Worm (Caenorhabditis elegans) whole organism, L1 larva: ENCODE data around the gene T02B11.9.

Experiments
- C34B4.2 ChIP-seq: sonication (generic microtip); optimal IDR thresholded peaks from 2 replicates; lab custom pipeline; 2017; ENCODE audit warnings: mild to moderate bottlenecking, missing genetic modification characterization, missing compliant biosample characterization
- F16B12.6 ChIP-seq: fragments of 150-350 bp; optimal IDR thresholded peaks from 2 replicates; lab custom pipeline; 2014; ENCODE audit warnings: missing biosample characterization, missing genetic modification characterization
- alr-1 ChIP-seq: fragments of 200-800 bp; sonication (Bioruptor generic); optimal IDR thresholded peaks from 2 replicates; lab custom pipeline; 2018; ENCODE audit warnings: borderline replicate concordance, mild to moderate bottlenecking, missing genetic modification characterization, missing compliant biosample characterization
- aly-2 ChIP-seq: fragments of 150-350 bp; optimal IDR thresholded peaks from 2 replicates; lab custom pipeline; 2014; ENCODE audit warnings: missing biosample characterization, missing genetic modification characterization
- ama-1 ChIP-seq: fragments of 150-350 bp; optimal IDR thresholded peaks from 2 replicates; lab custom pipeline; 2014
- ceh-8 ChIP-seq: fragments of 200-800 bp; sonication (Bioruptor generic); optimal IDR thresholded peaks from 2 replicates; lab custom pipeline; 2018; ENCODE audit warnings: mild to moderate bottlenecking, missing genetic modification characterization, moderate library complexity, missing compliant biosample characterization
- ceh-82 ChIP-seq, 3 experiments: fragments of 150-350 bp in 1 of 3; sonication (generic microtip) in 2 of 3; optimal IDR thresholded peaks; 2 replicates each; lab custom pipeline; 2014 to 2017; ENCODE audit warnings: missing biosample characterization in 3 of 3, missing genetic modification characterization in 3 of 3
- ceh-88 ChIP-seq: fragments of 200-800 bp; sonication (Bioruptor generic); IDR thresholded peaks from 2 replicates; pipeline ENCODE4 v1.3.6; 2022; ENCODE audit warnings: missing genetic modification characterization, missing compliant biosample characterization
- ces-1 ChIP-seq: fragments of 150-350 bp; optimal IDR thresholded peaks from 2 replicates; lab custom pipeline; 2014; ENCODE audit warnings: missing biosample characterization, missing genetic modification reagents, missing genetic modification characterization
- dpl-1 ChIP-seq, 3 experiments: fragments of 150-350 bp in 2 of 3; sonication (generic microtip) in 1 of 3; optimal IDR thresholded peaks; 2 replicates each; lab custom pipeline; 2014 to 2017; ENCODE audit warnings: missing biosample characterization in 3 of 3, missing genetic modification characterization in 3 of 3, missing genetic modification reagents in 3 of 3
- efl-1 ChIP-seq, 4 experiments: fragments of 150-350 bp; optimal IDR thresholded peaks in 3 of 4; peaks in 1 of 4; 1 replicate in 1 of 4; 2 replicates in 3 of 4; lab custom pipeline; 2014; ENCODE audit warnings: missing biosample characterization in 2 of 4, missing genetic modification characterization in 2 of 4, missing genetic modification reagents in 2 of 4
- efl-3 ChIP-seq: fragments of 200-800 bp; sonication (Bioruptor generic); optimal IDR thresholded peaks from 2 replicates; lab custom pipeline; 2018; ENCODE audit warnings: mild to moderate bottlenecking, missing genetic modification characterization, missing compliant biosample characterization
- egl-13 ChIP-seq: sonication (generic microtip); optimal IDR thresholded peaks from 2 replicates; lab custom pipeline; 2016; ENCODE audit warnings: missing genotype, missing genetic modification reagents, missing genetic modification characterization, missing compliant biosample characterization
- egl-27 ChIP-seq, 2 experiments: fragments of 150-350 bp in 1 of 2; sonication (generic microtip); optimal IDR thresholded peaks; 3 replicates each; lab custom pipeline; 2017 to 2018; ENCODE audit warnings: missing biosample characterization in 2 of 2, missing genetic modification characterization in 2 of 2, missing genetic modification reagents in 2 of 2
- elt-2 ChIP-seq: sonication (generic microtip); optimal IDR thresholded peaks from 2 replicates; lab custom pipeline; 2016; ENCODE audit warnings: missing genetic modification characterization, mild to moderate bottlenecking, inconsistent platforms, missing compliant biosample characterization, missing genetic modification reagents
- elt-3 ChIP-seq, 6 experiments: fragments of 150-350 bp in 1 of 6; sonication (generic microtip); optimal IDR thresholded peaks; 2 replicates each; lab custom pipeline; 2017 to 2018; ENCODE audit warnings: missing biosample characterization in 6 of 6, missing genetic modification characterization in 6 of 6, inconsistent platforms in 1 of 6
- ets-5 ChIP-seq: fragments of 200-800 bp; sonication (Bioruptor generic); IDR thresholded peaks from 2 replicates; pipeline ENCODE4 v1.3.6; 2022; ENCODE audit warnings: missing genetic modification characterization, missing compliant biosample characterization
- fkh-10 ChIP-seq: sonication (generic microtip); optimal IDR thresholded peaks from 2 replicates; lab custom pipeline; 2017; ENCODE audit warnings: missing biosample characterization, missing genetic modification reagents, missing genetic modification characterization
- fos-1 ChIP-seq: fragments of 150-350 bp; optimal IDR thresholded peaks from 2 replicates; lab custom pipeline; 2014; ENCODE audit warnings: missing biosample characterization, missing genetic modification characterization
- hlh-17 ChIP-seq: fragments of 200-800 bp; sonication (Bioruptor generic); optimal IDR thresholded peaks from 2 replicates; lab custom pipeline; 2018; ENCODE audit warnings: missing genetic modification characterization, mild to moderate bottlenecking, missing compliant biosample characterization, moderate library complexity, borderline replicate concordance
- irx-1 ChIP-seq: sonication (generic microtip); optimal IDR thresholded peaks from 2 replicates; lab custom pipeline; 2016; ENCODE audit warnings: missing genetic modification characterization, missing compliant biosample characterization
- isw-1 ChIP-seq: fragments of 200-800 bp; sonication (Bioruptor generic); IDR thresholded peaks from 2 replicates; pipeline ENCODE4 v1.3.6; 2022; ENCODE audit warnings: missing genetic modification characterization, missing compliant biosample characterization
- jun-1 ChIP-seq: fragments of 150-350 bp; optimal IDR thresholded peaks from 2 replicates; lab custom pipeline; 2014; ENCODE audit warnings: missing biosample characterization, missing genetic modification reagents, missing genetic modification characterization
- lin-39 ChIP-seq: fragments of 150-350 bp; optimal IDR thresholded peaks from 2 replicates; lab custom pipeline; 2014; ENCODE audit warnings: missing biosample characterization, missing genetic modification reagents, missing genetic modification characterization
- lsy-2 ChIP-seq, 2 experiments: fragments of 150-350 bp; optimal IDR thresholded peaks; 2 replicates each; lab custom pipeline; 2014; ENCODE audit warnings: missing biosample characterization in 2 of 2, missing genetic modification characterization in 2 of 2
- mef-2 ChIP-seq: fragments of 150-350 bp; optimal IDR thresholded peaks from 2 replicates; lab custom pipeline; 2014; ENCODE audit warnings: missing biosample characterization, missing genetic modification characterization
- mep-1 ChIP-seq: fragments of 150-350 bp; optimal IDR thresholded peaks from 2 replicates; lab custom pipeline; 2014; ENCODE audit warnings: missing biosample characterization, missing genetic modification characterization
- nhr-11 ChIP-seq: fragments of 150-350 bp; optimal IDR thresholded peaks from 2 replicates; lab custom pipeline; 2014; ENCODE audit warnings: missing biosample characterization, missing genetic modification characterization
- nhr-12 ChIP-seq: sonication (generic microtip); optimal IDR thresholded peaks from 2 replicates; lab custom pipeline; 2017; ENCODE audit warnings: missing biosample characterization, missing genetic modification characterization
- nhr-19 ChIP-seq: fragments of 200-800 bp; sonication (Bioruptor generic); conservative IDR thresholded peaks from 2 replicates; pipeline ENCODE4 v1.3.6; 2022; ENCODE audit warnings: missing genetic modification characterization, missing compliant biosample characterization
- nhr-20 ChIP-seq: sonication (generic microtip); optimal IDR thresholded peaks from 2 replicates; lab custom pipeline; 2016; ENCODE audit warnings: mild to moderate bottlenecking, missing genetic modification characterization, missing compliant biosample characterization
- nhr-47 ChIP-seq: sonication (generic microtip); optimal IDR thresholded peaks from 2 replicates; lab custom pipeline; 2016; ENCODE audit warnings: mild to moderate bottlenecking, missing genetic modification characterization, moderate library complexity, missing compliant biosample characterization
- nhr-84 ChIP-seq: sonication (generic microtip); optimal IDR thresholded peaks from 2 replicates; lab custom pipeline; 2017; ENCODE audit warnings: missing biosample characterization, missing genetic modification characterization
- nhr-90 ChIP-seq: sonication (generic microtip); optimal IDR thresholded peaks from 2 replicates; lab custom pipeline; 2016; ENCODE audit warnings: mild to moderate bottlenecking, missing genetic modification characterization, missing compliant biosample characterization; ENCODE audit not compliant: poor library complexity
- pag-3 ChIP-seq: sonication (generic microtip); optimal IDR thresholded peaks from 2 replicates; lab custom pipeline; 2017; ENCODE audit warnings: missing genetic modification characterization, mild to moderate bottlenecking, missing compliant biosample characterization, antibody characterized with exemption, borderline replicate concordance; ENCODE audit not compliant: insufficient read depth
- pax-3 ChIP-seq: fragments of 200-800 bp; sonication (Bioruptor generic); optimal IDR thresholded peaks from 2 replicates; lab custom pipeline; 2018; ENCODE audit warnings: mild to moderate bottlenecking, missing genetic modification characterization, moderate library complexity, missing compliant biosample characterization
- pqm-1 ChIP-seq: sonication (generic microtip); optimal IDR thresholded peaks from 3 replicates; lab custom pipeline; 2017; ENCODE audit warnings: missing biosample characterization, missing genetic modification characterization
- skn-1 ChIP-seq: fragments of 150-350 bp; optimal IDR thresholded peaks from 2 replicates; lab custom pipeline; 2014; ENCODE audit warnings: missing biosample characterization, missing genetic modification characterization
- snpc-4 ChIP-seq: fragments of 150-350 bp; optimal IDR thresholded peaks from 2 replicates; lab custom pipeline; 2014; ENCODE audit warnings: missing biosample characterization, missing genetic modification characterization
- snu-23 ChIP-seq: sonication (generic microtip); optimal IDR thresholded peaks from 2 replicates; lab custom pipeline; 2016; ENCODE audit warnings: missing genetic modification characterization, missing compliant biosample characterization
- sptf-1 ChIP-seq: fragments of 150-350 bp; optimal IDR thresholded peaks from 2 replicates; lab custom pipeline; 2014; ENCODE audit warnings: missing biosample characterization, missing genetic modification characterization
- sup-37 ChIP-seq: fragments of 200-800 bp; sonication (Bioruptor generic); optimal IDR thresholded peaks from 2 replicates; lab custom pipeline; 2018; ENCODE audit warnings: mild to moderate bottlenecking, missing genetic modification characterization, missing compliant biosample characterization
- tbx-2 ChIP-seq: sonication (generic microtip); optimal IDR thresholded peaks from 2 replicates; lab custom pipeline; 2016; ENCODE audit warnings: missing genetic modification characterization, missing compliant biosample characterization
- unc-30 ChIP-seq: sonication (generic microtip); optimal IDR thresholded peaks from 2 replicates; lab custom pipeline; 2017; ENCODE audit warnings: missing biosample characterization, missing genetic modification characterization
- unc-62 ChIP-seq: fragments of 150-350 bp; optimal IDR thresholded peaks from 2 replicates; lab custom pipeline; 2014; ENCODE audit warnings: missing biosample characterization, missing genetic modification reagents, missing genetic modification characterization
- unc-86 ChIP-seq: sonication (generic microtip); optimal IDR thresholded peaks from 2 replicates; lab custom pipeline; 2016; ENCODE audit warnings: missing genetic modification characterization, missing compliant biosample characterization
- ztf-11 ChIP-seq, 2 experiments: sonication (generic microtip); optimal IDR thresholded peaks; 2 replicates each; lab custom pipeline; 2016 to 2017; ENCODE audit warnings: missing genetic modification characterization in 2 of 2, missing biosample characterization in 1 of 2, missing compliant biosample characterization in 1 of 2

T02B11.9 gene

ce11 chrV:893437-894018, 17.5 kb downstream of the T02B11.9 start, which contains the start of the genes srlf-23 and srlf-20:
Gene srlf-23, minus strand, starts transcription at chrV:893537.
Gene srlf-20, plus strand, starts transcription at chrV:893968.
- no peak for TF ChIP-seq elt-2 (tag; lab: Kevin White, UChicago)
- TF ChIP-seq sup-37 (GFP tag; lab: Kevin White, UChicago) = no peak
- no peak for TF ChIP-seq efl-1 (optimal IDR thresholded peaks at IDR 0.05; lab: Kevin White, UChicago)
- TF ChIP-seq efl-1 (GFP tag; optimal IDR thresholded peaks at IDR 0.05 in 1 of 2; lab: Kevin White, UChicago) = no peak
- TF ChIP-seq ceh-88 (GFP tag; lab: Robert Waterston, UW) = no peak
- no peak for TF ChIP-seq egl-27 (tag; optimal IDR thresholded peaks at IDR 0.05; lab: Kevin White, UChicago)
- TF ChIP-seq ces-1 (GFP tag; lab: Kevin White, UChicago) = no peak
- TF ChIP-seq sptf-1 (tag; lab: Kevin White, UChicago) = no peak
- TF ChIP-seq mef-2 (tag; lab: Kevin White, UChicago) = no peak
- no peak for TF ChIP-seq pag-3 (tag; lab: Kevin White, UChicago)
- no peak for TF ChIP-seq nhr-11
- TF ChIP-seq unc-62 = no peak
- TF ChIP-seq ets-5 = no peak
- no peak for TF ChIP-seq fos-1
- no peak for TF ChIP-seq pax-3 (tag; lab: Kevin White, UChicago)
- no peak for TF ChIP-seq ceh-8 (GFP tag; lab: Kevin White, UChicago)
- TF ChIP-seq unc-86 (tag; lab: Kevin White, UChicago) = no peak

ce11 chrV:899087-899486, 23.0 kb downstream of the T02B11.9 start, which contains the start of gene nas-32:
Gene nas-32, minus strand, starts transcription at chrV:899187.
- TF ChIP-seq C34B4.2 (tag; lab: Kevin White, UChicago) (no peak), snpc-4 (no peak), egl-13 (tag; lab: Kevin White, UChicago) (no peak), efl-3 (GFP tag; lab: Kevin White, UChicago) (no peak), ztf-11 (tag; optimal IDR thresholded peaks at IDR 0.05; lab: Kevin White, UChicago) (no peak), lsy-2 (tag; optimal IDR thresholded peaks at IDR 0.05; lab: Kevin White, UChicago) (no peak), snu-23 (GFP tag; lab: Kevin White, UChicago) (no peak), nhr-12 (tag; lab: Kevin White, UChicago) (no peak), jun-1 (tag; lab: Kevin White, UChicago) (no peak), fkh-10 (GFP tag; lab: Kevin White, UChicago) (no peak), ama-1 (lab: Kevin White, UChicago) (no peak), nhr-90 (tag; lab: Kevin White, UChicago) (no peak), alr-1 (no peak), F16B12.6 (tag; lab: Kevin White, UChicago) (no peak), elt-3 (tag; optimal IDR thresholded peaks at IDR 0.05; lab: Kevin White, UChicago) (no peak)

- TF ChIP-seq nhr-47 (tag; lab: Kevin White, UChicago) (peak; percentile 35), tbx-2 (peak; percentile 48), sptf-1 (tag; lab: Kevin White, UChicago) (no peak), jun-1 (tag; lab: Kevin White, UChicago) (no peak), ets-5 (no peak), hlh-17 (GFP tag; lab: Kevin White, UChicago) (no peak), efl-1 (optimal IDR thresholded peaks at IDR 0.05; lab: Kevin White, UChicago) (peak; percentile 42 to 65), efl-1 (GFP tag; optimal IDR thresholded peaks at IDR 0.05 in 1 of 2; lab: Kevin White, UChicago) (peak; percentile 60 to 97), alr-1 (no peak), pqm-1 (tag; lab: Kevin White, UChicago) (no peak), nhr-19 (GFP tag; lab: Robert Waterston, UW) (no peak), skn-1 (no peak), isw-1 (no peak), mef-2 (tag; lab: Kevin White, UChicago) (no peak), elt-3 (tag; optimal IDR thresholded peaks at IDR 0.05; lab: Kevin White, UChicago) (peak in 3 of 6 experiments; percentile 18 to 60 (median 42)), dpl-1 (GFP tag; optimal IDR thresholded peaks at IDR 0.05; lab: Kevin White, UChicago) (peak in 2 of 3 experiments; percentile 42 to 57), ceh-88 (GFP tag; lab: Robert Waterston, UW) (no peak), irx-1 (tag; lab: Kevin White, UChicago) (no peak), lin-39 (tag; lab: Kevin White, UChicago) (no peak), mep-1 (tag; lab: Kevin White, UChicago) (no peak), ceh-8 (GFP tag; lab: Kevin White, UChicago) (no peak), nhr-20 (peak; percentile 88), nhr-84 (tag; lab: Kevin White, UChicago) (no peak), unc-30 (tag; lab: Kevin White, UChicago) (no peak), aly-2 (tag; lab: Kevin White, UChicago) (no peak), ceh-82 (tag; optimal IDR thresholded peaks at IDR 0.05; lab: Kevin White, UChicago) (no peak)
Observed at ce11 chrV:903460-903859, 27.4 kb downstream of the T02B11.9 start, which contains the start of gene fmo-5. Gene fmo-5, minus strand, starts transcription at chrV:903665.
